Worm (Caenorhabditis elegans): Measurements from ENCODE around the gene cfim-2.

Gene cfim-2

ce11 chrIV:8978047-8978446 lies 51.9 kb downstream of the cfim-2 start:
- no peak for TF ChIP-seq nhr-80 (tag; optimal IDR thresholded peaks at IDR 0.05)
- no peak for TF ChIP-seq nfya-2 (GFP tag; IDR thresholded peaks at IDR 0.05)
- no peak for TF ChIP-seq aptf-2 (GFP tag; conservative IDR thresholded peaks at IDR 0.05)
- TF ChIP-seq hlh-26 (GFP tag; conservative IDR thresholded peaks at IDR 0.05): no peak
- no peak for TF ChIP-seq ama-1 (optimal IDR thresholded peaks at IDR 0.05)
- TF ChIP-seq ama-1 (GFP tag; optimal IDR thresholded peaks at IDR 0.05): no peak
- no peak for TF ChIP-seq efl-1 (GFP tag; optimal IDR thresholded peaks at IDR 0.05)
- no peak for TF ChIP-seq T26A5.8 (tag; optimal IDR thresholded peaks at IDR 0.05)

ce11 chrIV:8979062-8979612 lies 53.0 kb downstream of the cfim-2 start:
- TF ChIP-seq attf-6 (GFP tag; IDR thresholded peaks at IDR 0.05) (no peak), C06A6.2 (GFP tag; conservative IDR thresholded peaks at IDR 0.05) (no peak), unc-130 (GFP tag; optimal IDR thresholded peaks at IDR 0.05) (no peak), ztf-26 (tag; optimal IDR thresholded peaks at IDR 0.05) (peak; percentile 5), F39B2.1 (GFP tag; IDR thresholded peaks at IDR 0.05) (no peak), ets-4 (GFP tag; optimal IDR thresholded peaks at IDR 0.05) (no peak), madf-3 (GFP tag; IDR thresholded peaks at IDR 0.05) (no peak), zfh-2 (GFP tag; conservative IDR thresholded peaks at IDR 0.05) (peak; percentile 85; the same call in 1 of the 2 replicates), egrh-3 (GFP tag; IDR thresholded peaks at IDR 0.05) (peak; percentile 68; the same call in 1 of the 2 replicates), snpc-1.3 (tag; optimal IDR thresholded peaks at IDR 0.05; ENCODE audit: insufficient read depth) (no peak), F22D6.2 (tag; optimal IDR thresholded peaks at IDR 0.05) (no peak), K12H6.12 (tag; optimal IDR thresholded peaks at IDR 0.05) (no peak), nfya-1 (tag; optimal IDR thresholded peaks at IDR 0.05; ENCODE audit: borderline replicate concordance, insufficient read depth) (no peak), madf-6 (GFP tag; IDR thresholded peaks at IDR 0.05) (no peak), nhr-27 (tag; optimal IDR thresholded peaks at IDR 0.05) (peak; percentile 64), hmg-20 (GFP tag; IDR thresholded peaks at IDR 0.05) (no peak), lag-1 (GFP tag; IDR thresholded peaks at IDR 0.05) (no peak), mcd-1 (GFP tag; IDR thresholded peaks at IDR 0.05) (peak; percentile 26; the same call in 1 of the 2 replicates), rpc-1 (optimal IDR thresholded peaks at IDR 0.05) (no peak), rpc-1 (tag; optimal IDR thresholded peaks at IDR 0.05) (no peak), rcor-1 (GFP tag; IDR thresholded peaks at IDR 0.05) (no peak), F37B4.10 (GFP tag; IDR thresholded peaks at IDR 0.05) (no peak), dox-1 (GFP tag; IDR thresholded peaks at IDR 0.05) (0 out of 2 replicates have a peak, but pooled peaks have one; percentile 16), nhr-90 (tag; optimal IDR thresholded peaks at IDR 0.05) (no peak), ekl-4 (GFP tag; IDR thresholded peaks at IDR 0.05) (0 out of 2 replicates have a peak, but pooled peaks have one; percentile 8), lin-26 (GFP tag; IDR thresholded peaks at IDR 0.05) (0 out of 2 replicates have a peak, but pooled peaks have one; percentile 30), hrde-1 (tag; optimal IDR thresholded peaks at IDR 0.05; ENCODE audit: borderline replicate concordance) (peak; percentile 0), K11D2.4 (GFP tag; IDR thresholded peaks at IDR 0.05) (no peak), F52B5.7 (tag; optimal IDR thresholded peaks at IDR 0.05) (peak; percentile 9), C17E4.6 (GFP tag; IDR thresholded peaks at IDR 0.05) (no peak), F57C9.4 (tag; optimal IDR thresholded peaks at IDR 0.05) (no peak), hlh-12 (tag; optimal IDR thresholded peaks at IDR 0.05) (no peak), sea-2 (GFP tag; IDR thresholded peaks at IDR 0.05) (no peak), B0336.3 (GFP tag; IDR thresholded peaks at IDR 0.05) (no peak)
